Fruit fly (Drosophila melanogaster): Measurements from ENCODE around the gene mus304.

dm6 chr3L:18101421-18101996, 8.1 kb upstream of the mus304 start:
- TF ChIP-seq toe (GFP tag; optimal IDR thresholded peaks at IDR 0.05) (no peak), kay (GFP tag; ENCODE audit: borderline replicate concordance) (no peak), CG12768 (GFP tag; optimal IDR thresholded peaks at IDR 0.05) (no peak)
